Fruit fly (Drosophila melanogaster): ENCODE data around the gene CG4911.

Gene CG4911

dm6 chr3L:9023627-9024026 is 48.9 kb downstream of the CG4911 start (continued):
- TF ChIP-seq Dad (GFP tag; optimal IDR thresholded peaks at IDR 0.05) (peak; percentile 40), Mrtf (GFP tag; IDR thresholded peaks at IDR 0.05) (0 out of 3 replicates have a peak, but pooled peaks have one; percentile 7), CG9437 (GFP tag; optimal IDR thresholded peaks at IDR 0.05) (peak; percentile 40), CG12391 (tag; optimal IDR thresholded peaks at IDR 0.05) (peak; percentile 78), Antp (GFP tag; optimal IDR thresholded peaks at IDR 0.05) (peak; percentile 28), gro (GFP tag; optimal IDR thresholded peaks at IDR 0.05) (no peak), Hr51 (GFP tag; optimal IDR thresholded peaks at IDR 0.05) (peak; percentile 18 to 65), jigr1 (GFP tag; IDR thresholded peaks at IDR 0.05) (no peak), CG3407 (GFP tag; optimal IDR thresholded peaks at IDR 0.05) (no peak), CG2116 (GFP tag; optimal IDR thresholded peaks at IDR 0.05) (peak; percentile 17), CG30020 (tag; optimal IDR thresholded peaks at IDR 0.05) (no peak), repo (GFP tag; optimal IDR thresholded peaks at IDR 0.05) (no peak), rib (GFP tag; IDR thresholded peaks at IDR 0.05) (no peak), Optix (GFP tag; IDR thresholded peaks at IDR 0.05) (peak; percentile 66; the same call in 2 of the 3 replicates), gce (GFP tag; IDR thresholded peaks at IDR 0.05) (no peak), ci (GFP tag; IDR thresholded peaks at IDR 0.05) (peak; percentile 66), Opbp (GFP tag; IDR thresholded peaks at IDR 0.05; ENCODE audit: partially characterized antibody) (no peak), CG2120 (GFP tag; optimal IDR thresholded peaks at IDR 0.05) (peak; percentile 60), ab (GFP tag; optimal IDR thresholded peaks at IDR 0.05) (peak; percentile 28), CG15601 (tag; optimal IDR thresholded peaks at IDR 0.05) (peak; percentile 49), CG15269 (tag; optimal IDR thresholded peaks at IDR 0.05) (peak; percentile 37), Nf-YA (GFP tag; IDR thresholded peaks at IDR 0.05) (0 out of 2 replicates have a peak, but pooled peaks have one; percentile 10), az2 (GFP tag; optimal IDR thresholded peaks at IDR 0.05) (peak; percentile 71), Dp (GFP tag; optimal IDR thresholded peaks at IDR 0.05) (no peak), ato (GFP tag; IDR thresholded peaks at IDR 0.05; ENCODE audit: partially characterized antibody) (no peak), pan (optimal IDR thresholded peaks at IDR 0.05) (no peak), pan (GFP tag; optimal IDR thresholded peaks at IDR 0.05 in 1 of 2, IDR thresholded peaks at IDR 0.05 in 1 of 2) (peak in 1 of 2 experiments; percentile 60), CG17912 (GFP tag; optimal IDR thresholded peaks at IDR 0.05) (no peak), CG7963 (GFP tag; IDR thresholded peaks at IDR 0.05; ENCODE audit: partially characterized antibody) (no peak), tgo (GFP tag; IDR thresholded peaks at IDR 0.05) (peak; percentile 65), CG18011 (GFP tag; optimal IDR thresholded peaks at IDR 0.05) (no peak), mirr (GFP tag; optimal IDR thresholded peaks at IDR 0.05) (no peak), MTF-1 (GFP tag; optimal IDR thresholded peaks at IDR 0.05; ENCODE audit: borderline replicate concordance) (no peak), danr (GFP tag; IDR thresholded peaks at IDR 0.05) (no peak), Poxn (GFP tag; IDR thresholded peaks at IDR 0.05) (no peak), dmrt11E (tag; optimal IDR thresholded peaks at IDR 0.05) (peak; percentile 91), cad (GFP tag; optimal IDR thresholded peaks at IDR 0.05) (no peak), Gsc (GFP tag; IDR thresholded peaks at IDR 0.05) (peak; percentile 19; the same call in 1 of the 2 replicates), CG17328 (GFP tag; IDR thresholded peaks at IDR 0.05) (peak; percentile 66), BEAF-32 (GFP tag; optimal IDR thresholded peaks at IDR 0.05) (no peak), slou (GFP tag; optimal IDR thresholded peaks at IDR 0.05) (no peak), HLHmδ (GFP tag; optimal IDR thresholded peaks at IDR 0.05) (no peak), peb (GFP tag; IDR thresholded peaks at IDR 0.05) (no peak), CG14014 (GFP tag; IDR thresholded peaks at IDR 0.05) (no peak), Lpt (GFP tag; optimal IDR thresholded peaks at IDR 0.05) (no peak), CG10462 (GFP tag; optimal IDR thresholded peaks at IDR 0.05) (peak; percentile 61), grn (GFP tag; optimal IDR thresholded peaks at IDR 0.05) (peak; percentile 25), Max (GFP tag; optimal IDR thresholded peaks at IDR 0.05) (peak; percentile 55), unc-4 (GFP tag; IDR thresholded peaks at IDR 0.05; ENCODE audit: partially characterized antibody) (no peak), yki (optimal IDR thresholded peaks at IDR 0.05) (no peak), CG6689 (GFP tag; IDR thresholded peaks at IDR 0.05) (peak; percentile 71), Blimp-1 (GFP tag; optimal IDR thresholded peaks at IDR 0.05) (peak; percentile 52)
